Fruit fly (Drosophila melanogaster) whole organism, embryonic: Measurements from ENCODE around the gene CG14442.

Experiments
- Atf6 ChIP-seq: fragments of 200-800 bp; sonication (Bioruptor generic); IDR thresholded peaks from 2 replicates; pipeline ENCODE4 v1.3.6; 2022; ENCODE audit warnings: missing biosample characterization, missing genetic modification characterization
- B-H1 ChIP-seq: fragments of 200-800 bp; sonication (Bioruptor generic); IDR thresholded peaks from 3 replicates; pipeline ENCODE4 v1.3.6; 2022; ENCODE audit warnings: missing biosample characterization, missing genetic modification characterization
- Blimp-1 ChIP-seq: fragments of 200-800 bp; sonication (Bioruptor generic); optimal IDR thresholded peaks from 3 replicates; lab custom pipeline; 2018; ENCODE audit warnings: missing biosample characterization, missing genetic modification characterization, mild to moderate bottlenecking, moderate library complexity, missing genetic modification reagents
- CG10979 ChIP-seq: fragments of 200-800 bp; sonication (Bioruptor generic); optimal IDR thresholded peaks from 2 replicates; lab custom pipeline; 2018; ENCODE audit warnings: missing biosample characterization, mild to moderate bottlenecking, missing genetic modification characterization, moderate library complexity
- CG11085 ChIP-seq: fragments of 200-800 bp; sonication (Bioruptor generic); IDR thresholded peaks from 2 replicates; pipeline ENCODE4 v1.3.6; 2022; ENCODE audit warnings: missing biosample characterization, missing genetic modification characterization
- CG11696 ChIP-seq: fragments of 200-800 bp; sonication (Bioruptor generic); IDR thresholded peaks from 2 replicates; pipeline ENCODE4 v1.3.6; 2022; ENCODE audit warnings: missing biosample characterization, missing genetic modification characterization
- CG12391 ChIP-seq: fragments of 200-800 bp; sonication (Bioruptor generic); optimal IDR thresholded peaks from 3 replicates; lab custom pipeline; 2018; ENCODE audit warnings: missing biosample characterization, mild to moderate bottlenecking, missing genetic modification characterization, moderate library complexity
- CG14050 ChIP-seq: fragments of 200-800 bp; sonication (Bioruptor generic); IDR thresholded peaks from 3 replicates; pipeline ENCODE4 v1.3.6; 2022; ENCODE audit warnings: missing biosample characterization, missing genetic modification characterization
- CG15601 ChIP-seq: fragments of 200-800 bp; sonication (Bioruptor generic); optimal IDR thresholded peaks from 3 replicates; lab custom pipeline; 2019; ENCODE audit warnings: missing biosample characterization, mild to moderate bottlenecking, missing genetic modification characterization, moderate library complexity
- CG16815 ChIP-seq: fragments of 200-800 bp; sonication (Bioruptor generic); optimal IDR thresholded peaks from 3 replicates; lab custom pipeline; 2017; ENCODE audit warnings: missing biosample characterization, mild to moderate bottlenecking, missing genetic modification characterization
- CG1792 ChIP-seq: fragments of 200-800 bp; sonication (Bioruptor generic); optimal IDR thresholded peaks from 2 replicates; lab custom pipeline; 2016; ENCODE audit warnings: missing biosample characterization, missing genetic modification characterization
- CG2199 ChIP-seq: fragments of 200-800 bp; sonication (Bioruptor generic); IDR thresholded peaks from 3 replicates; pipeline ENCODE4 v1.3.6; 2022; ENCODE audit warnings: missing biosample characterization, missing genetic modification characterization
- CG2889 ChIP-seq: fragments of 200-800 bp; sonication (Bioruptor generic); IDR thresholded peaks from 3 replicates; pipeline ENCODE4 v1.3.6; 2022; ENCODE audit warnings: missing biosample characterization, missing genetic modification characterization
- CG31441 ChIP-seq: fragments of 200-800 bp; sonication (Bioruptor generic); IDR thresholded peaks from 2 replicates; pipeline ENCODE4 v1.3.6; 2022; ENCODE audit warnings: missing biosample characterization, missing genetic modification characterization
- CG33557 ChIP-seq: fragments of 200-800 bp; sonication (Bioruptor generic); optimal IDR thresholded peaks from 2 replicates; lab custom pipeline; 2019; ENCODE audit warnings: missing biosample characterization, mild to moderate bottlenecking, missing genetic modification characterization, moderate library complexity
- CG3407 ChIP-seq: fragments of 200-800 bp; sonication (Bioruptor generic); optimal IDR thresholded peaks from 2 replicates; lab custom pipeline; 2018; ENCODE audit warnings: missing biosample characterization, mild to moderate bottlenecking, missing genetic modification characterization
- CG6689 ChIP-seq: fragments of 200-800 bp; sonication (Bioruptor generic); IDR thresholded peaks from 2 replicates; pipeline ENCODE4 v1.3.6; 2022; ENCODE audit warnings: missing biosample characterization, missing genetic modification characterization
- CG7987 ChIP-seq: fragments of 200-800 bp; sonication (Bioruptor generic); optimal IDR thresholded peaks from 2 replicates; lab custom pipeline; 2018; ENCODE audit warnings: missing biosample characterization, mild to moderate bottlenecking, missing genetic modification characterization, moderate library complexity
- CG8281 ChIP-seq: fragments of 200-800 bp; sonication (Bioruptor generic); optimal IDR thresholded peaks from 2 replicates; lab custom pipeline; 2018; ENCODE audit warnings: missing biosample characterization, mild to moderate bottlenecking, missing genetic modification characterization, moderate library complexity
- CG8359 ChIP-seq: fragments of 200-800 bp; sonication (Bioruptor generic); optimal IDR thresholded peaks from 2 replicates; lab custom pipeline; 2017; ENCODE audit warnings: missing biosample characterization, mild to moderate bottlenecking, missing genetic modification characterization, borderline replicate concordance
- CkIIα-i1 ChIP-seq: fragments of 200-800 bp; sonication (Bioruptor generic); IDR thresholded peaks from 2 replicates; pipeline ENCODE4 v1.3.6; 2022; ENCODE audit warnings: missing biosample characterization, missing genetic modification characterization
- Dfd ChIP-seq, 2 experiments: fragments of >200 bp; optimal IDR thresholded peaks; 2 replicates each; lab custom pipeline; 2017; ENCODE audit warnings: missing biosample characterization in 2 of 2, missing genetic modification characterization in 2 of 2
- Dll ChIP-seq: fragments of 200-800 bp; sonication (Bioruptor generic); IDR thresholded peaks from 4 replicates; pipeline ENCODE4 v1.3.6; 2022; ENCODE audit warnings: missing biosample characterization, missing genetic modification characterization; ENCODE audit not compliant: partially characterized antibody
- Dp ChIP-seq: fragments of 200-800 bp; sonication (Bioruptor generic); optimal IDR thresholded peaks from 2 replicates; lab custom pipeline; 2018; ENCODE audit warnings: missing biosample characterization, mild to moderate bottlenecking, missing genetic modification characterization, moderate library complexity
- Elba2 ChIP-seq: fragments of 200-800 bp; sonication (Bioruptor generic); optimal IDR thresholded peaks from 3 replicates; lab custom pipeline; 2016; ENCODE audit warnings: missing biosample characterization, missing genetic modification characterization
- Fer1 ChIP-seq: fragments of 200-800 bp; sonication (Bioruptor generic); optimal IDR thresholded peaks from 2 replicates; lab custom pipeline; 2017; ENCODE audit warnings: missing biosample characterization, mild to moderate bottlenecking, missing genetic modification characterization
- HmgZ ChIP-seq: fragments of 200-800 bp; sonication (Bioruptor generic); optimal IDR thresholded peaks from 2 replicates; lab custom pipeline; 2018; ENCODE audit warnings: missing biosample characterization, mild to moderate bottlenecking, missing genetic modification characterization
- Hr39 ChIP-seq: fragments of >200 bp; optimal IDR thresholded peaks from 2 replicates; lab custom pipeline; 2017
- Kr ChIP-seq: fragments of 200-800 bp; sonication (Bioruptor generic); optimal IDR thresholded peaks from 2 replicates; lab custom pipeline; 2017; ENCODE audit warnings: missing biosample characterization, mild to moderate bottlenecking, missing genetic modification characterization
- Lhr ChIP-seq: fragments of 200-800 bp; sonication (Bioruptor generic); optimal IDR thresholded peaks from 3 replicates; lab custom pipeline; 2017; ENCODE audit warnings: mild to moderate bottlenecking, missing biosample characterization, missing genetic modification reagents, missing genetic modification characterization
- Lim3 ChIP-seq: fragments of 200-800 bp; sonication (Bioruptor generic); IDR thresholded peaks from 2 replicates; pipeline ENCODE4 v1.3.6; 2022; ENCODE audit warnings: missing biosample characterization, missing genetic modification characterization
- MESR4 ChIP-seq: fragments of 200-800 bp; sonication (Bioruptor generic); optimal IDR thresholded peaks from 2 replicates; lab custom pipeline; 2018; ENCODE audit warnings: missing biosample characterization, mild to moderate bottlenecking, missing genetic modification characterization, moderate library complexity
- NK7.1 ChIP-seq: fragments of 200-800 bp; sonication (Bioruptor generic); optimal IDR thresholded peaks from 3 replicates; lab custom pipeline; 2016; ENCODE audit warnings: missing biosample characterization, missing genetic modification characterization
- Nf-YA ChIP-seq: fragments of 200-800 bp; sonication (Bioruptor generic); IDR thresholded peaks from 2 replicates; pipeline ENCODE4 v1.3.6; 2022; ENCODE audit warnings: missing biosample characterization, missing genetic modification characterization
- Oli ChIP-seq: fragments of 200-800 bp; sonication (Bioruptor generic); optimal IDR thresholded peaks from 2 replicates; lab custom pipeline; 2018; ENCODE audit warnings: missing biosample characterization, mild to moderate bottlenecking, missing genetic modification characterization, moderate library complexity
- Opbp ChIP-seq: fragments of 200-800 bp; sonication (Bioruptor generic); IDR thresholded peaks from 3 replicates; pipeline ENCODE4 v1.3.6; 2022; ENCODE audit warnings: missing biosample characterization, missing genetic modification characterization; ENCODE audit not compliant: partially characterized antibody
- Sox102F ChIP-seq: fragments of 200-800 bp; sonication (Bioruptor generic); optimal IDR thresholded peaks from 2 replicates; lab custom pipeline; 2018; ENCODE audit warnings: missing biosample characterization, mild to moderate bottlenecking, missing genetic modification characterization, moderate library complexity
- amos ChIP-seq: fragments of 200-800 bp; sonication (Bioruptor generic); IDR thresholded peaks from 2 replicates; pipeline ENCODE4 v1.3.6; 2022; ENCODE audit warnings: missing biosample characterization, missing genetic modification characterization; ENCODE audit not compliant: partially characterized antibody
- az2 ChIP-seq: fragments of 200-800 bp; sonication (Bioruptor generic); optimal IDR thresholded peaks from 3 replicates; lab custom pipeline; 2016; ENCODE audit warnings: missing biosample characterization, missing genetic modification characterization
- cas ChIP-seq: fragments of 200-800 bp; sonication (Bioruptor generic); IDR thresholded peaks from 2 replicates; pipeline ENCODE4 v1.3.6; 2022; ENCODE audit warnings: missing biosample characterization, missing genetic modification characterization
- cg ChIP-seq: fragments of 200-800 bp; sonication (Bioruptor generic); optimal IDR thresholded peaks from 3 replicates; lab custom pipeline; 2019; ENCODE audit warnings: missing biosample characterization, mild to moderate bottlenecking, missing genetic modification characterization, moderate library complexity
- crol ChIP-seq: fragments of 200-800 bp; sonication (Bioruptor generic); IDR thresholded peaks from 2 replicates; pipeline ENCODE4 v1.3.6; 2022; ENCODE audit warnings: missing biosample characterization, missing genetic modification characterization
- hbn ChIP-seq: fragments of 200-800 bp; sonication (Bioruptor generic); IDR thresholded peaks from 2 replicates; pipeline ENCODE4 v1.3.6; 2022; ENCODE audit warnings: missing biosample characterization, missing genetic modification characterization; ENCODE audit not compliant: partially characterized antibody
- hkb ChIP-seq, 2 experiments: fragments of 200-800 bp in 1 of 2; fragments of >200 bp in 1 of 2; sonication (Bioruptor generic) in 1 of 2; IDR thresholded peaks in 1 of 2; optimal IDR thresholded peaks in 1 of 2; 2 replicates each; pipeline versions ENCODE4 v1.3.6 to Lab custom; 2017 to 2022; ENCODE audit warnings: missing biosample characterization in 1 of 2, missing genetic modification characterization in 1 of 2
- kah ChIP-seq: fragments of 200-800 bp; sonication (Bioruptor generic); optimal IDR thresholded peaks from 2 replicates; lab custom pipeline; 2018; ENCODE audit warnings: missing biosample characterization, mild to moderate bottlenecking, missing genetic modification characterization
- lmd ChIP-seq: fragments of 200-800 bp; sonication (Bioruptor generic); IDR thresholded peaks from 2 replicates; pipeline ENCODE4 v1.3.6; 2022; ENCODE audit warnings: missing biosample characterization, missing genetic modification characterization
- sens-2 ChIP-seq: fragments of 200-800 bp; sonication (Bioruptor generic); IDR thresholded peaks from 2 replicates; pipeline ENCODE4 v1.3.6; 2022; ENCODE audit warnings: missing biosample characterization, missing genetic modification characterization
- sima ChIP-seq: fragments of 200-800 bp; sonication (Bioruptor generic); optimal IDR thresholded peaks from 2 replicates; lab custom pipeline; 2016; ENCODE audit warnings: missing biosample characterization, missing genetic modification characterization
- stc ChIP-seq: fragments of 200-800 bp; sonication (Bioruptor generic); IDR thresholded peaks from 2 replicates; pipeline ENCODE4 v1.3.6; 2022; ENCODE audit warnings: missing biosample characterization, missing genetic modification characterization
- tap ChIP-seq: fragments of 200-800 bp; optimal IDR thresholded peaks from 3 replicates; lab custom pipeline; 2019; ENCODE audit warnings: missing biosample characterization, mild to moderate bottlenecking, missing genetic modification characterization, moderate library complexity
- zfh1 ChIP-seq: fragments of 200-800 bp; sonication (Bioruptor generic); IDR thresholded peaks from 3 replicates; pipeline ENCODE4 v1.3.6; 2022; ENCODE audit warnings: missing biosample characterization, missing genetic modification characterization

Gene CG14442

DNA sequence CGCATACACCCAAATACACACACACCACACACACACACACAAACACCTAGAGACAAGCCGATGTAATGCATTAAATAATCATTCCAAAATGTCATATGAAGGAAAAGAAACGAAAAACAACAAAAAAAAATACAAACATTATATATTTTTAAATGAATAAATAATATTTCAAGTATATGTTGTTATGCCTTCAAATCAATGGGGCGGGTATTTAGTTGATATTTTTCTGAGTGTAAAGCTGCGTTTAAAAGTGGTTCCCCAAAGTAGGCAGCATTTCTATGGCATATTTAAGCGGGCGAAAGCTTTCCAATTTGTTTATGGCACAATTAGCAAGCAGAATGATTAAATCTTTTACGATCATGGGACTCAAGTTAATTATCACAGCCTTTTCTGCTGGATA, 24.5 kb upstream of the CG14442 start (continued):
- TF ChIP-seq CG8359 (no peak), CG2889 (no peak), MESR4 (GFP tag; lab: Kevin White, UChicago) (no peak), CG16815 (GFP tag; lab: Kevin White, UChicago) (no peak), NK7.1 (GFP tag; lab: Kevin White, UChicago) (no peak), CG3407 (GFP tag; lab: Kevin White, UChicago) (no peak), Blimp-1 (peak; percentile 22), CG7987 (GFP tag; lab: Kevin White, UChicago) (no peak), CG6689 (GFP tag; lab: Robert Waterston, UW) (no peak), cg (GFP tag; lab: Kevin White, UChicago) (peak; percentile 25), tap (tag; lab: Kevin White, UChicago) (no peak), Oli (tag; lab: Kevin White, UChicago) (no peak), Dfd (GFP tag; optimal IDR thresholded peaks at IDR 0.05; lab: Kevin White, UChicago) (no peak), CG12391 (tag; lab: Kevin White, UChicago) (no peak), stc (GFP tag; lab: Robert Waterston, UW) (no peak), B-H1 (GFP tag; lab: Robert Waterston, UW) (no peak), Sox102F (GFP tag; lab: Kevin White, UChicago) (peak; percentile 39), CG2199 (no peak), CG8281 (tag; lab: Kevin White, UChicago) (no peak), Lhr (GFP tag; lab: Kevin White, UChicago) (no peak), az2 (GFP tag; lab: Kevin White, UChicago) (no peak), sima (GFP tag; lab: Kevin White, UChicago) (no peak), CG10979 (tag; lab: Kevin White, UChicago) (peak; percentile 5), CkIIα-i1 (GFP tag; lab: Robert Waterston, UW) (no peak), amos (GFP tag; lab: Robert Waterston, UW) (no peak), CG14050 (GFP tag; lab: Robert Waterston, UW) (no peak), cas (GFP tag; lab: Robert Waterston, UW) (no peak), Kr (GFP tag; lab: Kevin White, UChicago) (no peak), Dll (GFP tag; lab: Robert Waterston, UW) (no peak), CG1792 (no peak), Atf6 (no peak), CG15601 (tag; lab: Kevin White, UChicago) (no peak), sens-2 (GFP tag; lab: Robert Waterston, UW) (no peak), crol (GFP tag; lab: Robert Waterston, UW) (no peak), Opbp (GFP tag; lab: Robert Waterston, UW) (no peak), Dp (GFP tag; lab: Kevin White, UChicago) (no peak), zfh1 (GFP tag; lab: Robert Waterston, UW) (peak; percentile 20; the same call in 1 of the 3 replicates), hbn (no peak), kah (no peak), Elba2 (no peak), CG33557 (no peak), CG11085 (GFP tag; lab: Robert Waterston, UW) (no peak), HmgZ (tag; lab: Kevin White, UChicago) (no peak), lmd (GFP tag; lab: Robert Waterston, UW) (0 out of 2 replicates have a peak, but pooled peaks have one; percentile 12), CG11696 (no peak), Nf-YA (GFP tag; lab: Robert Waterston, UW) (no peak), CG31441 (peak; percentile 33; the same call in 1 of the 2 replicates), Hr39 (lab: Kevin White, UChicago) (no peak), Lim3 (GFP tag; lab: Robert Waterston, UW) (no peak), Fer1 (no peak), hkb (optimal IDR thresholded peaks at IDR 0.05; lab: Kevin White, UChicago) (no peak), hkb (GFP tag; IDR thresholded peaks at IDR 0.05; lab: Robert Waterston, UW) (peak; percentile 56; the same call in 1 of the 2 replicates)
